Fruit fly (Drosophila melanogaster) whole organism, pupa: ENCODE data around the gene CG6443.
A peak's percentile ranks its signal among the peaks of the same experiment; 100 is the strongest.

Source experiments
- CG10348 ChIP-seq: fragments of 200-800 bp; sonication (Bioruptor generic); IDR thresholded peaks from 2 replicates; pipeline ENCODE4 v1.3.6; 2022; ENCODE audit warnings: missing biosample characterization, missing genetic modification characterization
- CG12605 ChIP-seq: fragments of 200-800 bp; sonication (Bioruptor generic); IDR thresholded peaks from 2 replicates; pipeline ENCODE4 v1.3.6; 2022; ENCODE audit warnings: missing biosample characterization, missing genetic modification characterization
- CG13204 ChIP-seq: fragments of 200-800 bp; sonication (Bioruptor generic); optimal IDR thresholded peaks from 2 replicates; lab custom pipeline; 2018; ENCODE audit warnings: missing biosample characterization, mild to moderate bottlenecking, missing genetic modification characterization, moderate library complexity
- CG14655 ChIP-seq: fragments of 200-800 bp; sonication (Bioruptor generic); optimal IDR thresholded peaks from 3 replicates; lab custom pipeline; 2017; ENCODE audit warnings: mild to moderate bottlenecking, missing biosample characterization, missing genetic modification reagents, missing genetic modification characterization
- CG15710 ChIP-seq: fragments of 200-800 bp; sonication (Bioruptor generic); optimal IDR thresholded peaks from 2 replicates; lab custom pipeline; 2018; ENCODE audit warnings: missing biosample characterization, mild to moderate bottlenecking, missing genetic modification characterization, moderate library complexity
- CG17806 ChIP-seq: fragments of 200-800 bp; sonication (Bioruptor generic); optimal IDR thresholded peaks from 2 replicates; lab custom pipeline; 2018; ENCODE audit warnings: missing biosample characterization, mild to moderate bottlenecking, missing genetic modification characterization, moderate library complexity
- CG32121 ChIP-seq: fragments of 200-800 bp; sonication (Bioruptor generic); IDR thresholded peaks from 2 replicates; pipeline ENCODE4 v1.3.6; 2022; ENCODE audit warnings: missing biosample characterization, missing genetic modification characterization
- CG34367 ChIP-seq: fragments of 200-800 bp; sonication (Bioruptor generic); optimal IDR thresholded peaks from 2 replicates; lab custom pipeline; 2018; ENCODE audit warnings: missing biosample characterization, mild to moderate bottlenecking, missing genetic modification characterization
- CG4496 ChIP-seq: fragments of 200-800 bp; sonication (Bioruptor generic); IDR thresholded peaks from 3 replicates; pipeline ENCODE4 v1.3.6; 2022; ENCODE audit warnings: missing biosample characterization, missing genetic modification characterization
- CG8159 ChIP-seq: fragments of 200-800 bp; sonication (Bioruptor generic); optimal IDR thresholded peaks from 3 replicates; lab custom pipeline; 2018; ENCODE audit warnings: missing biosample characterization, mild to moderate bottlenecking, missing genetic modification characterization, moderate library complexity
- CG8301 ChIP-seq: fragments of 200-800 bp; sonication (Bioruptor generic); optimal IDR thresholded peaks from 2 replicates; lab custom pipeline; 2018; ENCODE audit warnings: missing biosample characterization, mild to moderate bottlenecking, missing genetic modification characterization
- CG9948 ChIP-seq: fragments of 200-800 bp; sonication (Bioruptor generic); optimal IDR thresholded peaks from 2 replicates; lab custom pipeline; 2018; ENCODE audit warnings: missing biosample characterization, mild to moderate bottlenecking, missing genetic modification characterization, moderate library complexity
- D1 ChIP-seq: fragments of 200-800 bp; sonication (Bioruptor generic); optimal IDR thresholded peaks from 2 replicates; lab custom pipeline; 2018; ENCODE audit warnings: missing biosample characterization, mild to moderate bottlenecking, missing genetic modification characterization, moderate library complexity
- EcR ChIP-seq: fragments of 200-800 bp; sonication (Bioruptor generic); optimal IDR thresholded peaks from 3 replicates; lab custom pipeline; 2019; ENCODE audit warnings: missing biosample characterization, missing genetic modification characterization, mild to moderate bottlenecking, moderate library complexity, missing genetic modification reagents
- Ets98B ChIP-seq: fragments of 200-800 bp; sonication (Bioruptor generic); IDR thresholded peaks from 2 replicates; pipeline ENCODE4 v1.3.6; 2022; ENCODE audit warnings: missing biosample characterization, missing genetic modification characterization
- Pif1A ChIP-seq: fragments of 200-800 bp; sonication (Bioruptor generic); optimal IDR thresholded peaks from 3 replicates; lab custom pipeline; 2016; ENCODE audit warnings: missing biosample characterization, missing genetic modification characterization
- Pif1B ChIP-seq: fragments of 200-800 bp; sonication (Bioruptor generic); optimal IDR thresholded peaks from 3 replicates; lab custom pipeline; 2016; ENCODE audit warnings: missing biosample characterization, missing genetic modification characterization
- Snoo ChIP-seq: fragments of 200-800 bp; sonication (Bioruptor generic); optimal IDR thresholded peaks from 3 replicates; lab custom pipeline; 2017; ENCODE audit warnings: missing biosample characterization, mild to moderate bottlenecking, missing genetic modification characterization, inconsistent platforms
- fd96Ca ChIP-seq: fragments of 200-800 bp; sonication (Bioruptor generic); IDR thresholded peaks from 3 replicates; pipeline ENCODE4 v1.3.6; 2022; ENCODE audit warnings: missing biosample characterization, missing genetic modification characterization
- gl ChIP-seq: fragments of 200-800 bp; sonication (Bioruptor generic); optimal IDR thresholded peaks from 2 replicates; lab custom pipeline; 2018; ENCODE audit warnings: missing biosample characterization, mild to moderate bottlenecking, missing genetic modification characterization
- rn ChIP-seq: fragments of 200-800 bp; sonication (Bioruptor generic); IDR thresholded peaks from 2 replicates; pipeline ENCODE4 v1.3.6; 2022; ENCODE audit warnings: missing biosample characterization, missing genetic modification characterization

The CG6443 gene

dm6 chr2L:10732343-10732808 is 3.6 kb downstream of the CG6443 start, which contains the start of the genes EMC3 and Dpy-30L1:
Gene EMC3, minus strand, starts transcription at chr2L:10732423.
Gene Dpy-30L1, plus strand, starts transcription at chr2L:10732653.
- TF ChIP-seq CG15710 (tag; lab: Kevin White, UChicago) = peak; percentile 53
- TF ChIP-seq CG17806 (tag; lab: Kevin White, UChicago) = peak; percentile 35
- no peak for TF ChIP-seq gl (tag; lab: Kevin White, UChicago)
- TF ChIP-seq Snoo (tag; lab: Kevin White, UChicago) = peak; percentile 27
- TF ChIP-seq CG4496 (GFP tag; lab: Robert Waterston, UW) = peak; percentile 20; the same call in 1 of the 3 replicates
- TF ChIP-seq D1 (tag; lab: Kevin White, UChicago) = no peak
- TF ChIP-seq CG8159 (tag; lab: Kevin White, UChicago) = no peak
- TF ChIP-seq fd96Ca = no peak
- peak; percentile 5 for TF ChIP-seq CG9948 (tag; lab: Kevin White, UChicago)
- TF ChIP-seq Pif1A (GFP tag; lab: Kevin White, UChicago) = no peak
- TF ChIP-seq rn (GFP tag; lab: Robert Waterston, UW) = no peak
- TF ChIP-seq Ets98B (GFP tag; lab: Robert Waterston, UW) = peak; percentile 43; the same call in 1 of the 2 replicates
- no peak for TF ChIP-seq CG34367 (tag; lab: Kevin White, UChicago)
- no peak for TF ChIP-seq CG10348 (GFP tag; lab: Robert Waterston, UW)
- TF ChIP-seq CG12605 = no peak

- TF ChIP-seq CG13204 = no peak
- 0 out of 3 replicates have a peak, but pooled peaks have one; percentile 16 for TF ChIP-seq CG4496 (GFP tag; lab: Robert Waterston, UW)
- no peak for TF ChIP-seq CG32121
- no peak for TF ChIP-seq Ets98B (GFP tag; lab: Robert Waterston, UW)
- TF ChIP-seq CG34367 (tag; lab: Kevin White, UChicago) = no peak
- TF ChIP-seq, all 21 proteins: peak for 1
Observed at dm6 chr2L:10735923-10736322, 7.1 kb downstream of the CG6443 start, which contains the start of gene Nup107. Gene Nup107, minus strand, starts transcription at chr2L:10736071.

dm6 chr2L:10736993-10737756 is 8.4 kb downstream of the CG6443 start, which contains the start of the genes Vha16-5 and CG12299:
Gene Vha16-5, minus strand, starts transcription at chr2L:10737043.
Gene CG12299, plus strand, starts transcription at chr2L:10737345.
- TF ChIP-seq CG14655 (no peak), CG10348 (GFP tag; lab: Robert Waterston, UW) (no peak), CG8301 (tag; lab: Kevin White, UChicago) (no peak), Ets98B (GFP tag; lab: Robert Waterston, UW) (peak; percentile 82), gl (tag; lab: Kevin White, UChicago) (no peak), Pif1A (GFP tag; lab: Kevin White, UChicago) (no peak), Snoo (tag; lab: Kevin White, UChicago) (no peak), CG9948 (tag; lab: Kevin White, UChicago) (no peak), D1 (tag; lab: Kevin White, UChicago) (no peak), EcR (no peak), CG17806 (tag; lab: Kevin White, UChicago) (peak; percentile 21), CG8159 (tag; lab: Kevin White, UChicago) (peak; percentile 35), CG32121 (peak; percentile 80), CG34367 (tag; lab: Kevin White, UChicago) (no peak), Pif1B (no peak), fd96Ca (peak; percentile 91), CG15710 (tag; lab: Kevin White, UChicago) (peak; percentile 10), CG13204 (no peak), CG4496 (GFP tag; lab: Robert Waterston, UW) (peak; percentile 75), rn (GFP tag; lab: Robert Waterston, UW) (no peak), CG12605 (no peak)

DNA sequence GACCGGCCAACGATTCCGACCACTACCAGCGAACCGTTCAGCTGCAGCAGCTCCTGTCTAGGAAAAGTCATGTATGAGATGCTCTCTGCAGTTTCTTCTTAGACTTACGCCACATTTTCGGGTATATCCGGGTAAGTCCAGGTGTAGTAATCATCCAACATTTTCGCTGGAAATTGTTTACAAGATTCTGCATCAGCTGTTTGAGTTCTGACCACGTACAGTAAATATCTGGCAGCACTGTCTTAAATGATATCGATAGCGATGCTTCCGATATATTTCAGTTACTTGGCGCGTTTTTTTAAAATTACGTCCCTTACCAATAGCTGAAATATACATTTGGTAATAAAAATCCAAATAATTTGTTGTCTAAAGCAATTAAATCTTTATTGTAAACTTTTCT is 14.9 kb downstream of the CG6443 start, which contains the start of gene CG6729:
Gene CG6729, minus strand, starts transcription at position 222 of the 400 bp plus-strand sequence.
- no peak for TF ChIP-seq CG14655
- TF ChIP-seq rn (GFP tag; lab: Robert Waterston, UW) = no peak
- no peak for TF ChIP-seq Pif1A (GFP tag; lab: Kevin White, UChicago)
- TF ChIP-seq Snoo (tag; lab: Kevin White, UChicago) = no peak
- TF ChIP-seq CG8301 (tag; lab: Kevin White, UChicago) = no peak
- TF ChIP-seq CG13204 = no peak
- TF ChIP-seq CG12605 = no peak
- no peak for TF ChIP-seq fd96Ca
- no peak for TF ChIP-seq CG32121
- no peak for TF ChIP-seq CG8159 (tag; lab: Kevin White, UChicago)
- no peak for TF ChIP-seq CG10348 (GFP tag; lab: Robert Waterston, UW)
- TF ChIP-seq EcR = no peak
- no peak for TF ChIP-seq CG9948 (tag; lab: Kevin White, UChicago)
- TF ChIP-seq, all 21 proteins: peak for 0

- TF ChIP-seq fd96Ca (no peak), CG8301 (tag; lab: Kevin White, UChicago) (peak; percentile 50), CG32121 (peak; percentile 74), CG17806 (tag; lab: Kevin White, UChicago) (peak; percentile 4), CG10348 (GFP tag; lab: Robert Waterston, UW) (no peak), Ets98B (GFP tag; lab: Robert Waterston, UW) (peak; percentile 56)
Observed at dm6 chr2L:10748218-10748617, 19.4 kb downstream of the CG6443 start.
